Fruit fly (Drosophila melanogaster) S2 (cell line): ENCODE measurements around the gene CG32983.

Experiments used
- CG8478 ChIP-seq: fragments of >200 bp; optimal IDR thresholded peaks from 2 replicates; lab custom pipeline; 2018
- CTCF ChIP-seq, 2 experiments: fragments of >200 bp; optimal IDR thresholded peaks; 2 replicates each; lab custom pipeline; 2018

CG32983 gene

DNA sequence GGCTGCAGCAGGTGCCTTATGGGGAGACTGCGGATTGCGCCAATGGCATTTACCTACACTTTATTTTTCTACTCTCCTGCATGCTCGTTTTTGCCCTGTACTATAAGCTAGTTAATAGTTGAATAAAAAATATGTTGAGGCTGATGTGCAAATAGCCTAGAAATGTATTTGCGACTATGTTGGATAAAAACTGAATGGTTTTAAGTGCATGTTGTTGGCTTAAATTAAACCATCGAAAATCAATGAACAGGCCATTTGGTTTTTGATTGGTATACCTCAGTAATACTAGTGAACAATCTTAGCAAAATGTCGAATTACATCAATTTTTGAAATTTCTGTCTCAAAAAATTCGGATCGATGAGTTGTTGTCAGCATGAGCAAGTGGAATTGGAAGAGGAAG is at the start of gene CG32983:
Gene CG32983, plus strand, starts transcription at position 301 of the 400 bp plus-strand sequence.
- TF ChIP-seq CG8478 (lab: Kevin White, UChicago) = no peak
- TF ChIP-seq CTCF (optimal IDR thresholded peaks at IDR 0.05; lab: Kevin White, UChicago) = no peak

- TF ChIP-seq CTCF (optimal IDR thresholded peaks at IDR 0.05; lab: Kevin White, UChicago) (no peak), CG8478 (lab: Kevin White, UChicago) (no peak)
These were observed 48.3 kb upstream of the CG32983 start for dm6 chr2L:8817343-8817742.

dm6 chr2L:8820539-8820938 is 45.1 kb upstream of the CG32983 start:
- TF ChIP-seq CG8478 (lab: Kevin White, UChicago) (no peak), CTCF (optimal IDR thresholded peaks at IDR 0.05; lab: Kevin White, UChicago) (no peak)

dm6 chr2L:8825222-8825869 is 40.3 kb upstream of the CG32983 start, which contains the start of gene SoxN:
Gene SoxN, plus strand, starts transcription at chr2L:8825645.
- TF ChIP-seq CTCF (optimal IDR thresholded peaks at IDR 0.05; lab: Kevin White, UChicago) = peak in 1 of 2 experiments; percentile 32
- no peak for TF ChIP-seq CG8478 (lab: Kevin White, UChicago)

DNA sequence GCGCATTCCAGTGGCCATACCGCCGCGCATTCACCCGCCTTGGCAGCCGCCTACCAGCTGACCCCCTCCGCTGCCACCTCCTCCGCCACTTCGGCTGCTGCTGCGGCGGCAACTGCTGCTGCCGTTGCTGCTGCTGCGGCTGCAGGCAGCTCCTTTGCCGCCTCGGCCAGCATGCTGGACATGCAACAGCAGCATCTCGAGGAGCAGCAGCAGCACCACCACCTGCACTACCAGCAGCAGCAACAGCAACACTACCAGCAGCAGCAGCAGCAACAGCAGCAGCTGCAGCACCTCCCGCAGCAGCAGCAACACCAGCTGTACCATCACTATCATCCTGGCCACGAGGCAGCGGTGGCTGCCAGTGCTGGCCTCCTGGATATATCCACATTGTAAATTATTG is 37.3 kb upstream of the CG32983 start:
- TF ChIP-seq CG8478 (lab: Kevin White, UChicago) = no peak
- no peak for TF ChIP-seq CTCF (optimal IDR thresholded peaks at IDR 0.05; lab: Kevin White, UChicago)

DNA sequence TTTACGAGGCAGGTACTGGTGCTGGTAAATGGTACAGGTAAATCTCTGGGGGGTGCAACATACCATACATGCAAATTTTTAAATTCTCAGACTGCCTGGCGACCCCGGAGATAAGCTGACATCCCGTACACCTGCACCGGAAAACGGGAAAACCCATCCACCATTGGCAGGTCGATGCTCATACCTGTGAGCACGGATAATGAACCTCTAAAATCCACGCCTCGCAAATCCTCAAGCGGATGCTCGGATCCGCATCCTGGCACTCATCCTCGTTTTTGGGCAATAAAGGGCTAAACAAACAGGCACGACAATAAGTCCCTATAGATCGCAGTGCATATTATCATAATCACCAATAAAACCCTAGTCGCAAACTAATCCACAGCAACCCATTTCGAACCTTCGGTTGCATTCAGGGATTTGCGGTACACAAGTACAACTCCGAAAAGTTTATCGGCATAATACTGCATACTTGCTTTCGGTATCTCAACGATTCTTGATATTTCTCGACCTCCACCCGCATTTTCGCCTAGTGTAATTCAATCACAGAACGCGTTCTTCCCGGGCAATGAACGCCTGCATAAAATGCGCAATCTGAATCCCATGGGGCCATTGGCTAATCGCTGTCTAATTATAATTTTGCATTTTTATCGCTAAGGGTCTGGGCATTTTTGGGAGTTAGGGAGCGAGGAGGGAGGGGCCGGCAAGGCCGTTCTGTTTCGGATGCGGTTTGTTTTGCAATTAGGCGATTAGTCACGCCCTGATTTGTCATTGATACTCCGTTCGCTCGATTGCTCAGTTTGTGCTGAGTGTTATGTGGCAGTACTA is 33.1 kb upstream of the CG32983 start:
- TF ChIP-seq CTCF (optimal IDR thresholded peaks at IDR 0.05; lab: Kevin White, UChicago) (no peak), CG8478 (lab: Kevin White, UChicago) (no peak)

dm6 chr2L:8834806-8835483 is 30.7 kb upstream of the CG32983 start:
- TF ChIP-seq CG8478 (lab: Kevin White, UChicago) = no peak
- no peak for TF ChIP-seq CTCF (optimal IDR thresholded peaks at IDR 0.05; lab: Kevin White, UChicago)

DNA sequence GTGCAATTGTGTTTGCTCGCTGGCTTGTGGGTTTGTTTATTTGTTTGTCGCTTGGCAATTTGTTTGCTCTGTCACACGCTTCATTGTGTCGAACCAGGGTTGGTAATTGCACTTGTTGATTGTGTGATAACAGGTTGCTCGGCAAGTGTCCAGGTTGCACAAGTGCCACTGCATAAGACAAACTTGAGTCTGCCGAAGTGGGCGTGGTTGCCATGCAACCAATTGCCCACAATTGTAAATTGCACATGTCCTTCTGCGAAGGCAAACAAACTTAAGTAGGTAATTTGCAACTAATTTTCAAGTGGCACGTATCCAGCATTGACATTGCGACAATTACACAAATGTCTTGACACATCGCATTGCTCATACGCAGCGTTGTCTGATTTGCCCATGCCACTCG is 26.5 kb upstream of the CG32983 start:
- TF ChIP-seq CG8478 (lab: Kevin White, UChicago) = no peak
- TF ChIP-seq CTCF (optimal IDR thresholded peaks at IDR 0.05; lab: Kevin White, UChicago) = no peak

DNA sequence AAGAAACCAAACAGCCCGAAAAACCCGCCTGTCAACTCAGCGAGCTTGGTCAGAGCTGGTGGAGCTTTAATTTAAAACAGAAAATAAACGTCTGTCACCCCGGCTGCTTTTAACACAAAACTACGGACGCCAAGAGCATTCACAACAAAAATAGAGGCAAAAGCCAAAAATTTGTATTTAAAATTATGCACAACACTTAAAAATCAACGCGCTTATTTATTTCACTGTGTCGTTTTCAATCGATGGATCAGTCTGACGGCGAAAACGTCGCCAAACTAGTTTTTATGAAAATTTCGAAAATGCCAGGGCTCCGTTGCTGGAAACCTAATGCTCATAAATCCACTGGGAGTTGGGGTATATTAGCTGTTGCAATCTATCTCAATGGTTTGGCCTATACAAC is 24.9 kb upstream of the CG32983 start:
- TF ChIP-seq CTCF (optimal IDR thresholded peaks at IDR 0.05; lab: Kevin White, UChicago) (no peak), CG8478 (lab: Kevin White, UChicago) (no peak)

DNA sequence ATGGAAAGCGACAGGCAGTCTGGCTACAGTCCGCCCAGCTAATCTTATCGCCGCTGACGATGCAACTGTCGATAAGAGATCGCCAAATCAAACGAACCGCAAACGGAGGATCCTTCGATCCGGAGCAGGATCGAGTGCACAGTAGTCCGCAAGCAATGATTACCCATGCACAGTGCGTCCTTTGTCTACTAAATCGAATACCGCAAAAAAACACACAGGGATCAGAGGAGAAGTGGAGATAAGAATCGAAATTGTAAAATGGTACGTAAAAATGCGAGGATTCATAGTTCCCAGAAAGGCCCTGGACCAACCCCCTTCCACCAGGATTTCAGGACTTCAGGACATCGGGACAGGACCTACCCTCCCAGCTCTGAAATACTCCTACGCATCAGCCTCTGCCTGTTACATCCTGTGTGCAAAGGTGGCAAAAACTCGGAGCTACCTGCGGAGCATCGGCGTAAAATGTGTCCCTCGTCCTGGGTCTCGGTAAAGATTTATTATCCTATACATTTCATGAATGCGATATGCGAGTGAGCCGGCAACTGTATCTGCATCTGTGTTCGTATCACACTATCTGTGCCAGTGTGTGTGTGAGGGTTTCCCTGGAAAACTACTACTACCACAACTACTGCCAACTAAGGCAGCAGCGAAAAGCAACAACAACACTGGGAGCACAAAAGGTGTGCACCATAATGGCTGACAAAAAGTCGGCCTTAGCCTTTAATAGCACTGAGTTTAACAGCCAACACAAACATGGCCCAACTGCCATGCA is 24.0 kb upstream of the CG32983 start:
- TF ChIP-seq CG8478 (lab: Kevin White, UChicago) = no peak

dm6 chr2L:8842262-8842561 is 23.4 kb upstream of the CG32983 start:
- no peak for TF ChIP-seq CTCF (optimal IDR thresholded peaks at IDR 0.05; lab: Kevin White, UChicago)
- TF ChIP-seq CG8478 (lab: Kevin White, UChicago) = no peak

DNA sequence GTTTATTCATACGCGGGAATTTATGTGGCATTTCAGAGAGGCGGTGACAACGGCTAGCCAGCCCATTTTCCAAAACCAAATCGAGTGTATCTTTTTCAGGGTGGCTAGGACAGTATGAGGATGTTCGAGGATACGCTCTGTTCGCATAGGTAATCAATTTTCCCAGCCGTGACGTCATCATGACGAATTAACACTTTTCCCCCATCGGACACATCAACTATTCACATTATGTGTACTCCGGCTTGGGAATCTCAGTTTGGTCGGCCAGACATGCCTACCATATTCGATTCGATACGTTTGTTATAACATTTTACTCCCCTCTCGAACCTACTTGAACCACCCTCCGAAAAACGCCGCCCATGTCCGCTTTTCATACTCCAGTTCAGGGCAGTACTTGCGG is 22.1 kb upstream of the CG32983 start:
- TF ChIP-seq CTCF (optimal IDR thresholded peaks at IDR 0.05; lab: Kevin White, UChicago) (no peak), CG8478 (lab: Kevin White, UChicago) (no peak)

DNA sequence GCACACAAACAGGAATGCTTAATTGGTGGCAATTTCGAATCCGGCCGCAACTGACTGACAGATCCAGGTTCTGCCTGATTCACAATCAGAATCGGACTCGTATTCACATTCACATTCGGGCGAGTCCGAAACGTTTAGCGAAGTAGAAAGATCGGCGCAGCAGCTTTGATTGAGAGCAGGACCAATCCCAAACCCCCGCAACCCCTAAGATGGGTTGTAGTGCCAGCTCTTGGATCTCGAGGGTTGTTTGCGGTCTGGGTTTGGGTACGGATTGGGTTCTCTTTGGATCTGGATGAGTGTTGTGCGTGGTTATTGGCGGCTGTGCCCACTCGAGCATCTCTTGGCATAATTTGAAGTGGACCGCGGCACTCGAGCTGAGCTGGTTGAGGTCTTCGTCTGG is 21.0 kb upstream of the CG32983 start:
- no peak for TF ChIP-seq CG8478 (lab: Kevin White, UChicago)
- TF ChIP-seq CTCF (optimal IDR thresholded peaks at IDR 0.05; lab: Kevin White, UChicago) = no peak

DNA sequence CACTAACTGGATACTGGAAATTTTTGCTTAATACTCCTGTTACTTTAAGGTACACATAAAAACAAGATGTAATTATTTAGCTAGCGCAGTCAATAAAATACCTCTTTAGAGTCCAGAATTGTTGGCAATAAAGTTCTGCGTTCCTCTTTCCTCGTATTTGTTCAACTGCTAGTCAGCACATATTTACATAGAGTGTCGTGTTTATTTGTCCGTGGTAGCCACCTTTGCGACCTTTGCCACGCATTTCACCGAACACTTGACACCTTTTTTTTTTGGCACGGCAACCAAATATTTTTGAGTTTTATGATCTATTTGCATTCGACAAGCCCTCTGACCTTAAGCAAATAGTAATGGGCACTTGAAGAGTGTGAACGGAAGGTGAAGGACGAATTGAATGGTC is 19.7 kb upstream of the CG32983 start:
- no peak for TF ChIP-seq CTCF (optimal IDR thresholded peaks at IDR 0.05; lab: Kevin White, UChicago)
- no peak for TF ChIP-seq CG8478 (lab: Kevin White, UChicago)
